Worm (Caenorhabditis elegans) whole organism, young adult: ENCODE results near the gene clec-78.

Experiments
- C17E4.6 ChIP-seq: fragments of 200-800 bp; sonication (Bioruptor generic); IDR thresholded peaks from 2 replicates; pipeline ENCODE4 v1.3.6; 2022; ENCODE audit warnings: missing genetic modification reagents, missing genetic modification characterization, missing compliant biosample characterization
- Y56A3A.18 ChIP-seq: fragments of 200-800 bp; sonication (Bioruptor generic); IDR thresholded peaks from 2 replicates; pipeline ENCODE4 v1.3.6; 2022; ENCODE audit warnings: missing genetic modification reagents, missing genetic modification characterization, missing compliant biosample characterization
- aptf-3 ChIP-seq: fragments of 200-800 bp; sonication (Bioruptor generic); IDR thresholded peaks from 2 replicates; pipeline ENCODE4 v1.3.6; 2022; ENCODE audit warnings: missing genetic modification characterization, missing compliant biosample characterization
- egl-18 ChIP-seq: fragments of 200-800 bp; sonication (Bioruptor generic); IDR thresholded peaks from 2 replicates; pipeline ENCODE4 v1.3.6; 2022; ENCODE audit warnings: missing genetic modification reagents, missing genetic modification characterization, missing compliant biosample characterization
- egl-44 ChIP-seq: fragments of 200-800 bp; sonication (Bioruptor generic); IDR thresholded peaks from 2 replicates; pipeline ENCODE4 v1.3.6; 2022; ENCODE audit warnings: missing genetic modification reagents, missing genetic modification characterization, missing compliant biosample characterization
- madf-10 ChIP-seq: sonication (generic microtip); optimal IDR thresholded peaks from 2 replicates; lab custom pipeline; 2016; ENCODE audit warnings: mild to moderate bottlenecking, missing genetic modification characterization, missing compliant biosample characterization
- pha-4 ChIP-seq: fragments of 150-350 bp; sonication (generic microtip); optimal IDR thresholded peaks from 2 replicates; lab custom pipeline; 2014; ENCODE audit warnings: missing biosample characterization, missing genetic modification reagents, missing genetic modification characterization

- no peak for TF ChIP-seq egl-18
- no peak for TF ChIP-seq Y56A3A.18 (GFP tag; lab: Robert Waterston, UW)
- no peak for TF ChIP-seq aptf-3 (GFP tag; lab: Robert Waterston, UW)
- no peak for TF ChIP-seq madf-10 (tag; lab: Kevin White, UChicago)
- TF ChIP-seq C17E4.6: no peak
- no peak for TF ChIP-seq pha-4
- TF ChIP-seq egl-44 (GFP tag; lab: Robert Waterston, UW): no peak
These were observed 21.0 kb downstream of the clec-78 start for ce11 chrIV:4009923-4010322.
